Fruit fly (Drosophila melanogaster) whole organism, embryonic: ENCODE measurements around the gene CG14961.

ENCODE experiments used
- Blimp-1 ChIP-seq: fragments of 200-800 bp; sonication (Bioruptor generic); optimal IDR thresholded peaks from 3 replicates; lab custom pipeline; 2018; ENCODE audit warnings: missing biosample characterization, missing genetic modification characterization, mild to moderate bottlenecking, moderate library complexity, missing genetic modification reagents
- CG12391 ChIP-seq: fragments of 200-800 bp; sonication (Bioruptor generic); optimal IDR thresholded peaks from 3 replicates; lab custom pipeline; 2018; ENCODE audit warnings: missing biosample characterization, mild to moderate bottlenecking, missing genetic modification characterization, moderate library complexity
- CG15269 ChIP-seq: fragments of 200-800 bp; sonication (Bioruptor generic); optimal IDR thresholded peaks from 2 replicates; lab custom pipeline; 2018; ENCODE audit warnings: missing biosample characterization, mild to moderate bottlenecking, missing genetic modification characterization, moderate library complexity
- CG15514 ChIP-seq: fragments of 200-800 bp; sonication (Bioruptor generic); optimal IDR thresholded peaks from 3 replicates; lab custom pipeline; 2017; ENCODE audit warnings: missing biosample characterization, missing genetic modification characterization, mild to moderate bottlenecking, moderate library complexity, missing genetic modification reagents
- CG15601 ChIP-seq: fragments of 200-800 bp; sonication (Bioruptor generic); optimal IDR thresholded peaks from 3 replicates; lab custom pipeline; 2019; ENCODE audit warnings: missing biosample characterization, mild to moderate bottlenecking, missing genetic modification characterization, moderate library complexity
- CG16815 ChIP-seq: fragments of 200-800 bp; sonication (Bioruptor generic); optimal IDR thresholded peaks from 3 replicates; lab custom pipeline; 2017; ENCODE audit warnings: missing biosample characterization, mild to moderate bottlenecking, missing genetic modification characterization
- CG16863 ChIP-seq: fragments of 200-800 bp; sonication (Bioruptor generic); optimal IDR thresholded peaks from 3 replicates; lab custom pipeline; 2016; ENCODE audit warnings: missing biosample characterization, missing genetic modification characterization
- CG18619 ChIP-seq: fragments of 200-800 bp; sonication (Bioruptor generic); optimal IDR thresholded peaks from 3 replicates; lab custom pipeline; 2017; ENCODE audit warnings: missing biosample characterization, mild to moderate bottlenecking, missing genetic modification characterization
- CG18764 ChIP-seq: fragments of 200-800 bp; sonication (Bioruptor generic); optimal IDR thresholded peaks from 3 replicates; lab custom pipeline; 2016; ENCODE audit warnings: missing biosample characterization, missing genetic modification characterization
- CG31441 ChIP-seq: fragments of 200-800 bp; sonication (Bioruptor generic); IDR thresholded peaks from 2 replicates; pipeline ENCODE4 v1.3.6; 2022; ENCODE audit warnings: missing biosample characterization, missing genetic modification characterization
- CG3281 ChIP-seq: fragments of 200-800 bp; sonication (Bioruptor generic); optimal IDR thresholded peaks from 3 replicates; lab custom pipeline; 2017; ENCODE audit warnings: missing biosample characterization, mild to moderate bottlenecking, missing genetic modification characterization
- CG3847 ChIP-seq: fragments of 200-800 bp; sonication (Bioruptor generic); IDR thresholded peaks from 2 replicates; pipeline ENCODE4 v1.3.6; 2022; ENCODE audit warnings: missing biosample characterization, missing genetic modification characterization
- CG4328 ChIP-seq: fragments of 200-800 bp; sonication (Bioruptor generic); optimal IDR thresholded peaks from 3 replicates; lab custom pipeline; 2017; ENCODE audit warnings: missing biosample characterization, missing genetic modification reagents, missing genetic modification characterization
- CG6272 ChIP-seq: fragments of 200-800 bp; sonication (Bioruptor generic); IDR thresholded peaks from 2 replicates; pipeline ENCODE4 v1.3.6; 2022; ENCODE audit warnings: missing biosample characterization, missing genetic modification characterization
- CG7963 ChIP-seq: fragments of 200-800 bp; sonication (Bioruptor generic); IDR thresholded peaks from 3 replicates; pipeline ENCODE4 v1.3.6; 2022; ENCODE audit warnings: missing biosample characterization, missing genetic modification characterization; ENCODE audit not compliant: partially characterized antibody
- CG7987 ChIP-seq: fragments of 200-800 bp; sonication (Bioruptor generic); optimal IDR thresholded peaks from 2 replicates; lab custom pipeline; 2018; ENCODE audit warnings: missing biosample characterization, mild to moderate bottlenecking, missing genetic modification characterization, moderate library complexity
- CG8388 ChIP-seq: fragments of 200-800 bp; sonication (Bioruptor generic); optimal IDR thresholded peaks from 2 replicates; lab custom pipeline; 2019; ENCODE audit warnings: missing biosample characterization, mild to moderate bottlenecking, missing genetic modification characterization, moderate library complexity
- CG8478 ChIP-seq: fragments of >200 bp; optimal IDR thresholded peaks from 2 replicates; lab custom pipeline; 2018
- CG8765 ChIP-seq: fragments of 200-800 bp; sonication (Bioruptor generic); IDR thresholded peaks from 2 replicates; pipeline ENCODE4 v1.3.6; 2022; ENCODE audit warnings: missing biosample characterization, missing genetic modification characterization
- Dad ChIP-seq: fragments of 200-800 bp; sonication (Bioruptor generic); optimal IDR thresholded peaks from 3 replicates; lab custom pipeline; 2016; ENCODE audit warnings: missing biosample characterization, missing genetic modification characterization
- Drgx ChIP-seq: fragments of 200-800 bp; sonication (Bioruptor generic); IDR thresholded peaks from 2 replicates; pipeline ENCODE4 v1.3.6; 2022; ENCODE audit warnings: missing biosample characterization, missing genetic modification characterization
- Elba2 ChIP-seq: fragments of 200-800 bp; sonication (Bioruptor generic); optimal IDR thresholded peaks from 3 replicates; lab custom pipeline; 2016; ENCODE audit warnings: missing biosample characterization, missing genetic modification characterization
- Gsc ChIP-seq: fragments of 200-800 bp; sonication (Bioruptor generic); IDR thresholded peaks from 2 replicates; pipeline ENCODE4 v1.3.6; 2022; ENCODE audit warnings: missing biosample characterization, missing genetic modification characterization
- MBD-R2 ChIP-seq: fragments of 200-800 bp; sonication (Bioruptor generic); IDR thresholded peaks from 2 replicates; pipeline ENCODE4 v1.3.6; 2022; ENCODE audit warnings: missing biosample characterization, missing genetic modification characterization
- Meics ChIP-seq: fragments of 200-800 bp; sonication (Bioruptor generic); optimal IDR thresholded peaks from 2 replicates; lab custom pipeline; 2017; ENCODE audit warnings: missing biosample characterization, mild to moderate bottlenecking, missing genetic modification characterization
- Opbp ChIP-seq: fragments of 200-800 bp; sonication (Bioruptor generic); IDR thresholded peaks from 3 replicates; pipeline ENCODE4 v1.3.6; 2022; ENCODE audit warnings: missing biosample characterization, missing genetic modification characterization; ENCODE audit not compliant: partially characterized antibody
- Sox102F ChIP-seq: fragments of 200-800 bp; sonication (Bioruptor generic); optimal IDR thresholded peaks from 2 replicates; lab custom pipeline; 2018; ENCODE audit warnings: missing biosample characterization, mild to moderate bottlenecking, missing genetic modification characterization, moderate library complexity
- Sry-δ ChIP-seq: fragments of 200-800 bp; sonication (Bioruptor generic); optimal IDR thresholded peaks from 2 replicates; lab custom pipeline; 2016; ENCODE audit warnings: missing biosample characterization, missing genetic modification characterization
- Taf1 ChIP-seq: fragments of 200-800 bp; sonication (Bioruptor generic); IDR thresholded peaks from 2 replicates; pipeline ENCODE4 v1.3.6; 2022; ENCODE audit warnings: missing biosample characterization, missing genetic modification characterization
- aop ChIP-seq: fragments of 200-800 bp; sonication (Bioruptor generic); IDR thresholded peaks from 2 replicates; pipeline ENCODE4 v1.3.6; 2022; ENCODE audit warnings: missing biosample characterization, missing genetic modification characterization
- ase ChIP-seq: fragments of 200-800 bp; sonication (Bioruptor generic); IDR thresholded peaks from 3 replicates; pipeline ENCODE4 v1.3.6; 2022; ENCODE audit warnings: missing biosample characterization, missing genetic modification characterization
- bcd ChIP-seq: fragments of 200-800 bp; sonication (Bioruptor generic); optimal IDR thresholded peaks from 2 replicates; lab custom pipeline; 2017; ENCODE audit warnings: missing biosample characterization, mild to moderate bottlenecking, missing genetic modification characterization
- bsh ChIP-seq, 2 experiments: fragments of 200-800 bp; sonication (Bioruptor generic); optimal IDR thresholded peaks; 2 replicates each; lab custom pipeline; 2017 to 2018; ENCODE audit warnings: mild to moderate bottlenecking in 2 of 2, missing biosample characterization in 2 of 2, missing genetic modification characterization in 2 of 2, moderate library complexity in 1 of 2
- crp ChIP-seq, 2 experiments: fragments of 200-800 bp; sonication (Bioruptor generic); optimal IDR thresholded peaks; 2 replicates in 1 of 2; 3 replicates in 1 of 2; lab custom pipeline; 2017; ENCODE audit warnings: missing biosample characterization in 2 of 2, missing genetic modification characterization in 2 of 2, mild to moderate bottlenecking in 1 of 2, moderate library complexity in 1 of 2
- dan ChIP-seq: fragments of 200-800 bp; sonication (Bioruptor generic); IDR thresholded peaks from 2 replicates; pipeline ENCODE4 v1.3.6; 2022; ENCODE audit warnings: missing biosample characterization, missing genetic modification characterization
- ems ChIP-seq: fragments of 200-800 bp; sonication (Bioruptor generic); optimal IDR thresholded peaks from 3 replicates; lab custom pipeline; 2016; ENCODE audit warnings: missing biosample characterization, missing genetic modification characterization
- en ChIP-seq: fragments of 200-800 bp; sonication (Bioruptor generic); optimal IDR thresholded peaks from 2 replicates; lab custom pipeline; 2016; ENCODE audit warnings: missing biosample characterization, missing genetic modification characterization
- exex ChIP-seq: fragments of 200-800 bp; sonication (Bioruptor generic); optimal IDR thresholded peaks from 4 replicates; lab custom pipeline; 2018; ENCODE audit warnings: missing biosample characterization, mild to moderate bottlenecking, missing genetic modification characterization, moderate library complexity
- gem ChIP-seq: fragments of 200-800 bp; sonication (Bioruptor generic); optimal IDR thresholded peaks from 2 replicates; lab custom pipeline; 2019; ENCODE audit warnings: missing biosample characterization, mild to moderate bottlenecking, missing genetic modification characterization, moderate library complexity
- grn ChIP-seq: fragments of 200-800 bp; sonication (Bioruptor generic); optimal IDR thresholded peaks from 3 replicates; lab custom pipeline; 2017; ENCODE audit warnings: missing biosample characterization, missing genetic modification characterization
- her ChIP-seq: fragments of 200-800 bp; sonication (Bioruptor generic); optimal IDR thresholded peaks from 2 replicates; lab custom pipeline; 2016; ENCODE audit warnings: missing biosample characterization, missing genetic modification characterization
- ken ChIP-seq: fragments of 200-800 bp; sonication (Bioruptor generic); IDR thresholded peaks from 3 replicates; pipeline ENCODE4 v1.3.6; 2022; ENCODE audit warnings: missing biosample characterization, missing genetic modification characterization
- maf-S ChIP-seq: fragments of 200-800 bp; sonication (Bioruptor generic); optimal IDR thresholded peaks from 2 replicates; lab custom pipeline; 2016; ENCODE audit warnings: missing biosample characterization, missing genetic modification characterization
- org-1 ChIP-seq: fragments of 200-800 bp; sonication (Bioruptor generic); optimal IDR thresholded peaks from 2 replicates; lab custom pipeline; 2017; ENCODE audit warnings: missing biosample characterization, missing genetic modification characterization
- phol ChIP-seq: fragments of 200-800 bp; sonication (Bioruptor generic); optimal IDR thresholded peaks from 3 replicates; lab custom pipeline; 2018; ENCODE audit warnings: missing biosample characterization, mild to moderate bottlenecking, missing genetic modification characterization, moderate library complexity
- psq ChIP-seq: fragments of 200-800 bp; sonication (Bioruptor generic); optimal IDR thresholded peaks from 2 replicates; lab custom pipeline; 2017; ENCODE audit warnings: missing biosample characterization, missing genetic modification characterization
- sd ChIP-seq: fragments of 200-800 bp; sonication (Bioruptor generic); optimal IDR thresholded peaks from 3 replicates; lab custom pipeline; 2018; ENCODE audit warnings: missing biosample characterization, mild to moderate bottlenecking, missing genetic modification characterization, moderate library complexity
- so ChIP-seq: fragments of 200-800 bp; sonication (Bioruptor generic); IDR thresholded peaks from 3 replicates; pipeline ENCODE4 v1.3.6; 2022; ENCODE audit warnings: missing biosample characterization, missing genetic modification characterization
- ssp ChIP-seq: fragments of 200-800 bp; sonication (Bioruptor generic); IDR thresholded peaks from 2 replicates; pipeline ENCODE4 v1.3.6; 2022; ENCODE audit warnings: missing biosample characterization, missing genetic modification characterization
- toy ChIP-seq: fragments of 200-800 bp; sonication (Bioruptor generic); IDR thresholded peaks from 2 replicates; pipeline ENCODE4 v1.3.6; 2022; ENCODE audit warnings: missing biosample characterization, missing genetic modification characterization

CG14961 gene

DNA sequence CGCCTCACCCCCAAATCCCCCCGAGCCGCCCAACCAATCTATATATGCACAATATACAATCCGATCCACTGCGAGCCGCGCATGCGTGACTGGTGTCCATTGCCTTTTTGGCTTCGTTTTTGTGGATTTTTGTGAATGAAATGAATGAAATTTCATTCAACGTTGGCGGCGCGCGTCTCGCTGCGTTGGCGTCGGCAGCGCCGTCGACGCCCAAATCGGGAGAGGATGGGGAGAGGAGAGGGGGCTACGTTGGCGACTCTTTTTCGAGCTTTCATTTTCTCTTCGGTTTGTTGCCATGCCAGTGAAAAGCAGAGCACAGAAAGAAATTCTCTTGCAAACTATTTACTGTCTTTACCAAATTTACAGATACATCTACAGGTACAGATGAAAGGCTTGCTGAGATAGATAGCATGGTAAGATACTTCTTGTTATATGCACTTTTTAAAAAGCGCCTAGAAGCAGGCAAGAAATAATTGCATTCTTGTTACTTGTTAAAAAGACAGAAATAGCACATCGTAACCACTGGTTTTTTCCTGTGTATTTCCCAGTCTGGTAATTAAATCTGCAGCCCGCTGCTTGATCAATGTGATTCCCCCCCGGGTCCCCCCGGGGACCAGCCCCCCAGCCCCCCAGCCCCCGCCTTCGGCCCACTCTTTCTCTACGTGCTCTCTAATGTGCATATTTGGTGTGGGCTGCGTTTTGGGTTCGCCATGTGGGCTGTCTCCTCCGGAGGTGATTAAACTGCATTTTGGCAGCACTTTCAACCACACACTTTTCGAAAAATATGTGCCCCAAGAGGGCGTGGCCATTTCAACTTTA lies 50.6 kb downstream of the CG14961 start (continued):
- no peak for TF ChIP-seq Dad (GFP tag; lab: Kevin White, UChicago)
- no peak for TF ChIP-seq en (GFP tag; lab: Kevin White, UChicago)
- no peak for TF ChIP-seq Elba2 (GFP tag; lab: Kevin White, UChicago)
- TF ChIP-seq CG16815 (GFP tag; lab: Kevin White, UChicago): no peak
- TF ChIP-seq ssp (GFP tag; lab: Robert Waterston, UW): peak; percentile 57
- TF ChIP-seq exex (tag; lab: Kevin White, UChicago): no peak
- TF ChIP-seq aop (GFP tag; lab: Robert Waterston, UW): no peak
- TF ChIP-seq her (GFP tag; lab: Kevin White, UChicago): no peak
- no peak for TF ChIP-seq CG3281
- TF ChIP-seq Opbp (GFP tag; lab: Robert Waterston, UW): no peak
- no peak for TF ChIP-seq Sry-δ (GFP tag; lab: Kevin White, UChicago)
- no peak for TF ChIP-seq CG4328 (GFP tag; lab: Kevin White, UChicago)
- no peak for TF ChIP-seq CG8765 (GFP tag; lab: Robert Waterston, UW)
- peak; percentile 80 for TF ChIP-seq Sox102F
- no peak for TF ChIP-seq CG15514 (GFP tag; lab: Kevin White, UChicago)
- peak; percentile 19 for TF ChIP-seq org-1
- TF ChIP-seq CG31441 (GFP tag; lab: Robert Waterston, UW): peak; percentile 74
- TF ChIP-seq CG6272: no peak
- no peak for TF ChIP-seq CG7963
- TF ChIP-seq ken (GFP tag; lab: Robert Waterston, UW): 0 out of 3 replicates have a peak, but pooled peaks have one; percentile 38
- TF ChIP-seq maf-S (GFP tag; lab: Kevin White, UChicago): no peak
- no peak for TF ChIP-seq dan
- TF ChIP-seq bsh (GFP tag; optimal IDR thresholded peaks at IDR 0.05; lab: Kevin White, UChicago): peak in 1 of 2 experiments; percentile 65
- TF ChIP-seq CG16863 (GFP tag; lab: Kevin White, UChicago): peak; percentile 31
- TF ChIP-seq CG18764 (GFP tag; lab: Kevin White, UChicago): peak; percentile 28
- TF ChIP-seq CG12391 (tag; lab: Kevin White, UChicago): peak; percentile 53
- peak; percentile 59 for TF ChIP-seq gem (tag; lab: Kevin White, UChicago)
- TF ChIP-seq crp (GFP tag; optimal IDR thresholded peaks at IDR 0.05; lab: Kevin White, UChicago): no peak
- TF ChIP-seq ase (GFP tag; lab: Robert Waterston, UW): no peak
- no peak for TF ChIP-seq Meics (GFP tag; lab: Kevin White, UChicago)
- no peak for TF ChIP-seq psq (GFP tag; lab: Kevin White, UChicago)
- peak; percentile 34 for TF ChIP-seq bcd
- peak; percentile 54 for TF ChIP-seq CG15601
- TF ChIP-seq Drgx (GFP tag; lab: Robert Waterston, UW): peak; percentile 76
- peak; percentile 44 for TF ChIP-seq CG8388 (GFP tag; lab: Kevin White, UChicago)
- 0 out of 3 replicates have a peak, but pooled peaks have one; percentile 44 for TF ChIP-seq so
- TF ChIP-seq phol (tag; lab: Kevin White, UChicago): peak; percentile 74
- TF ChIP-seq MBD-R2: no peak
- TF ChIP-seq ems: no peak
- TF ChIP-seq CG3847: no peak
- no peak for TF ChIP-seq CG18619 (GFP tag; lab: Kevin White, UChicago)
- no peak for TF ChIP-seq Taf1
- TF ChIP-seq CG7987 (GFP tag; lab: Kevin White, UChicago): no peak
- TF ChIP-seq Blimp-1: peak; percentile 86
- peak; percentile 29 for TF ChIP-seq sd (tag; lab: Kevin White, UChicago)
- TF ChIP-seq CG15269: peak; percentile 23
- no peak for TF ChIP-seq Gsc
- no peak for TF ChIP-seq toy (GFP tag; lab: Robert Waterston, UW)
- TF ChIP-seq grn (GFP tag; lab: Kevin White, UChicago): no peak
- no peak for TF ChIP-seq CG8478 (lab: Kevin White, UChicago)
